Fruit fly (Drosophila melanogaster) whole organism, embryonic: ENCODE results near the gene ATPsynD.

Experiments used
- Atf6 ChIP-seq: fragments of 200-800 bp; sonication (Bioruptor generic); IDR thresholded peaks from 2 replicates; pipeline ENCODE4 v1.3.6; 2022; ENCODE audit warnings: missing biosample characterization, missing genetic modification characterization
- BtbVII ChIP-seq: fragments of 200-800 bp; sonication (Bioruptor generic); optimal IDR thresholded peaks from 3 replicates; lab custom pipeline; 2017; ENCODE audit warnings: missing biosample characterization, mild to moderate bottlenecking, missing genetic modification characterization
- CG10274 ChIP-seq: fragments of 200-800 bp; sonication (Bioruptor generic); optimal IDR thresholded peaks from 3 replicates; lab custom pipeline; 2017; ENCODE audit warnings: missing biosample characterization, mild to moderate bottlenecking, missing genetic modification characterization
- CG10654 ChIP-seq: fragments of 200-800 bp; sonication (Bioruptor generic); optimal IDR thresholded peaks from 2 replicates; lab custom pipeline; 2016; ENCODE audit warnings: missing biosample characterization, missing genetic modification characterization
- CG12104 ChIP-seq: fragments of 200-800 bp; sonication (Bioruptor generic); optimal IDR thresholded peaks from 3 replicates; lab custom pipeline; 2016; ENCODE audit warnings: missing biosample characterization, missing genetic modification characterization
- CG1233 ChIP-seq: fragments of 200-800 bp; sonication (Bioruptor generic); optimal IDR thresholded peaks from 4 replicates; lab custom pipeline; 2018; ENCODE audit warnings: missing biosample characterization, mild to moderate bottlenecking, missing genetic modification characterization
- CG12391 ChIP-seq: fragments of 200-800 bp; sonication (Bioruptor generic); optimal IDR thresholded peaks from 3 replicates; lab custom pipeline; 2018; ENCODE audit warnings: missing biosample characterization, mild to moderate bottlenecking, missing genetic modification characterization, moderate library complexity
- CG12659 ChIP-seq: fragments of 200-800 bp; sonication (Bioruptor generic); optimal IDR thresholded peaks from 3 replicates; lab custom pipeline; 2017; ENCODE audit warnings: mild to moderate bottlenecking, missing biosample characterization, missing genetic modification reagents, missing genetic modification characterization
- CG13894 ChIP-seq: fragments of 200-800 bp; sonication (Bioruptor generic); optimal IDR thresholded peaks from 3 replicates; lab custom pipeline; 2018; ENCODE audit warnings: missing biosample characterization, mild to moderate bottlenecking, missing genetic modification characterization, moderate library complexity
- CG14710 ChIP-seq: fragments of 200-800 bp; sonication (Bioruptor generic); optimal IDR thresholded peaks from 3 replicates; lab custom pipeline; 2019; ENCODE audit warnings: missing biosample characterization, mild to moderate bottlenecking, missing genetic modification characterization, moderate library complexity
- CG17612 ChIP-seq: fragments of 200-800 bp; sonication (Bioruptor generic); IDR thresholded peaks from 2 replicates; pipeline ENCODE4 v1.3.6; 2022; ENCODE audit warnings: missing biosample characterization, missing genetic modification characterization
- CG18764 ChIP-seq: fragments of 200-800 bp; sonication (Bioruptor generic); optimal IDR thresholded peaks from 3 replicates; lab custom pipeline; 2016; ENCODE audit warnings: missing biosample characterization, missing genetic modification characterization
- CG2678 ChIP-seq: fragments of 200-800 bp; sonication (Bioruptor generic); optimal IDR thresholded peaks from 3 replicates; lab custom pipeline; 2019; ENCODE audit warnings: missing biosample characterization, mild to moderate bottlenecking, missing genetic modification characterization, moderate library complexity
- CG33557 ChIP-seq: fragments of 200-800 bp; sonication (Bioruptor generic); optimal IDR thresholded peaks from 2 replicates; lab custom pipeline; 2019; ENCODE audit warnings: missing biosample characterization, mild to moderate bottlenecking, missing genetic modification characterization, moderate library complexity
- CG3726 ChIP-seq: fragments of 200-800 bp; sonication (Bioruptor generic); IDR thresholded peaks from 3 replicates; pipeline ENCODE4, ENCODE4 v1.3.6; 2022; ENCODE audit warnings: missing biosample characterization, missing genetic modification characterization
- CG3995 ChIP-seq: fragments of 200-800 bp; sonication (Bioruptor generic); optimal IDR thresholded peaks from 3 replicates; lab custom pipeline; 2016; ENCODE audit warnings: missing biosample characterization, missing genetic modification characterization
- CG6254 ChIP-seq: fragments of 200-800 bp; sonication (Bioruptor generic); optimal IDR thresholded peaks from 3 replicates; lab custom pipeline; 2017; ENCODE audit warnings: mild to moderate bottlenecking, missing biosample characterization, missing genetic modification reagents, missing genetic modification characterization
- CG7271 ChIP-seq: fragments of 200-800 bp; sonication (Bioruptor generic); optimal IDR thresholded peaks from 2 replicates; lab custom pipeline; 2018; ENCODE audit warnings: missing biosample characterization, mild to moderate bottlenecking, missing genetic modification characterization, moderate library complexity
- CG9797 ChIP-seq: fragments of 200-800 bp; sonication (Bioruptor generic); optimal IDR thresholded peaks from 3 replicates; lab custom pipeline; 2018; ENCODE audit warnings: missing biosample characterization, mild to moderate bottlenecking, missing genetic modification characterization
- CkIIα-i1 ChIP-seq: fragments of 200-800 bp; sonication (Bioruptor generic); IDR thresholded peaks from 2 replicates; pipeline ENCODE4 v1.3.6; 2022; ENCODE audit warnings: missing biosample characterization, missing genetic modification characterization
- Dip3 ChIP-seq: fragments of 200-800 bp; sonication (Bioruptor generic); optimal IDR thresholded peaks from 3 replicates; lab custom pipeline; 2016; ENCODE audit warnings: missing biosample characterization, missing genetic modification characterization
- Ets97D ChIP-seq: fragments of 200-800 bp; sonication (Bioruptor generic); optimal IDR thresholded peaks from 3 replicates; lab custom pipeline; 2016; ENCODE audit warnings: missing biosample characterization, missing genetic modification characterization
- HLH4C ChIP-seq: fragments of 200-800 bp; sonication (Bioruptor generic); IDR thresholded peaks from 3 replicates; pipeline ENCODE4 v1.3.6; 2022; ENCODE audit warnings: missing biosample characterization, missing genetic modification characterization; ENCODE audit not compliant: partially characterized antibody
- HLH54F ChIP-seq: fragments of 200-800 bp; sonication (Bioruptor generic); optimal IDR thresholded peaks from 3 replicates; lab custom pipeline; 2016; ENCODE audit warnings: missing biosample characterization, missing genetic modification characterization
- Hr3 ChIP-seq: fragments of 200-800 bp; sonication (Bioruptor generic); optimal IDR thresholded peaks from 3 replicates; lab custom pipeline; 2016; ENCODE audit warnings: missing biosample characterization, missing genetic modification characterization
- Hsf ChIP-seq: fragments of 200-800 bp; sonication (Bioruptor generic); optimal IDR thresholded peaks from 3 replicates; lab custom pipeline; 2016; ENCODE audit warnings: missing biosample characterization, missing genetic modification characterization
- Lpt ChIP-seq: fragments of >200 bp; optimal IDR thresholded peaks from 2 replicates; lab custom pipeline; 2018; ENCODE audit warnings: missing biosample characterization, missing genetic modification characterization
- Neu2 ChIP-seq: fragments of 200-800 bp; sonication (Bioruptor generic); optimal IDR thresholded peaks from 3 replicates; lab custom pipeline; 2016; ENCODE audit warnings: missing biosample characterization, missing genetic modification characterization, borderline replicate concordance
- Nf-YB ChIP-seq: fragments of 200-800 bp; sonication (Bioruptor generic); optimal IDR thresholded peaks from 3 replicates; lab custom pipeline; 2019; ENCODE audit warnings: missing biosample characterization, mild to moderate bottlenecking, missing genetic modification characterization, moderate library complexity
- Oli ChIP-seq: fragments of 200-800 bp; sonication (Bioruptor generic); optimal IDR thresholded peaks from 2 replicates; lab custom pipeline; 2018; ENCODE audit warnings: missing biosample characterization, mild to moderate bottlenecking, missing genetic modification characterization, moderate library complexity
- PHDP ChIP-seq: fragments of 200-800 bp; sonication (Bioruptor generic); optimal IDR thresholded peaks from 3 replicates; lab custom pipeline; 2018; ENCODE audit warnings: missing biosample characterization, mild to moderate bottlenecking, missing genetic modification characterization, moderate library complexity
- ac ChIP-seq: fragments of 200-800 bp; sonication (Bioruptor generic); optimal IDR thresholded peaks from 3 replicates; lab custom pipeline; 2017; ENCODE audit warnings: missing biosample characterization, mild to moderate bottlenecking, missing genetic modification characterization
- ap ChIP-seq: fragments of 200-800 bp; sonication (Bioruptor generic); IDR thresholded peaks from 2 replicates; pipeline ENCODE4 v1.3.6; 2022; ENCODE audit warnings: missing biosample characterization, missing genetic modification characterization
- ash1 ChIP-seq: fragments of 200-800 bp; sonication (Bioruptor generic); optimal IDR thresholded peaks from 2 replicates; lab custom pipeline; 2018; ENCODE audit warnings: missing biosample characterization, mild to moderate bottlenecking, missing genetic modification characterization
- bowl ChIP-seq: fragments of 200-800 bp; sonication (Bioruptor generic); IDR thresholded peaks from 2 replicates; pipeline ENCODE4 v1.3.6; 2022; ENCODE audit warnings: missing biosample characterization, missing genetic modification characterization
- bsh ChIP-seq, 2 experiments: fragments of 200-800 bp; sonication (Bioruptor generic); optimal IDR thresholded peaks; 2 replicates each; lab custom pipeline; 2017 to 2018; ENCODE audit warnings: mild to moderate bottlenecking in 2 of 2, missing biosample characterization in 2 of 2, missing genetic modification characterization in 2 of 2, moderate library complexity in 1 of 2
- ci ChIP-seq: fragments of 200-800 bp; sonication (Bioruptor generic); IDR thresholded peaks from 3 replicates; pipeline ENCODE4 v1.3.6; 2022; ENCODE audit warnings: missing biosample characterization, missing genetic modification characterization
- danr ChIP-seq: fragments of 200-800 bp; sonication (Bioruptor generic); IDR thresholded peaks from 2 replicates; pipeline ENCODE4 v1.3.6; 2022; ENCODE audit warnings: missing biosample characterization, missing genetic modification characterization
- ewg ChIP-seq: fragments of 200-800 bp; sonication (Bioruptor generic); optimal IDR thresholded peaks from 3 replicates; lab custom pipeline; 2017; ENCODE audit warnings: mild to moderate bottlenecking, missing biosample characterization, missing genetic modification reagents, missing genetic modification characterization
- jigr1 ChIP-seq: fragments of 200-800 bp; sonication (Bioruptor generic); IDR thresholded peaks from 3 replicates; pipeline ENCODE4 v1.3.6; 2022; ENCODE audit warnings: missing biosample characterization, missing genetic modification characterization
- knrl ChIP-seq: fragments of 200-800 bp; sonication (Bioruptor generic); IDR thresholded peaks from 3 replicates; pipeline ENCODE4 v1.3.6; 2022; ENCODE audit warnings: missing biosample characterization, missing genetic modification characterization; ENCODE audit not compliant: partially characterized antibody
- nmo ChIP-seq: fragments of 200-800 bp; sonication (Bioruptor generic); optimal IDR thresholded peaks from 2 replicates; lab custom pipeline; 2018; ENCODE audit warnings: missing biosample characterization, mild to moderate bottlenecking, missing genetic modification characterization, moderate library complexity
- onecut ChIP-seq: fragments of 200-800 bp; sonication (Bioruptor generic); IDR thresholded peaks from 2 replicates; pipeline ENCODE4 v1.3.6; 2022; ENCODE audit warnings: missing biosample characterization, missing genetic modification characterization
- org-1 ChIP-seq: fragments of 200-800 bp; sonication (Bioruptor generic); optimal IDR thresholded peaks from 2 replicates; lab custom pipeline; 2017; ENCODE audit warnings: missing biosample characterization, missing genetic modification characterization
- p53 ChIP-seq: fragments of 200-800 bp; sonication (Bioruptor generic); optimal IDR thresholded peaks from 2 replicates; lab custom pipeline; 2016; ENCODE audit warnings: missing biosample characterization, missing genetic modification characterization
- pros ChIP-seq: fragments of 200-800 bp; sonication (Bioruptor generic); optimal IDR thresholded peaks from 3 replicates; lab custom pipeline; 2019; ENCODE audit warnings: missing biosample characterization, mild to moderate bottlenecking, missing genetic modification characterization, moderate library complexity
- tin ChIP-seq: fragments of 200-800 bp; sonication (Bioruptor generic); optimal IDR thresholded peaks from 3 replicates; lab custom pipeline; 2016; ENCODE audit warnings: missing biosample characterization, missing genetic modification characterization
- tx ChIP-seq: fragments of 200-800 bp; sonication (Bioruptor generic); optimal IDR thresholded peaks from 2 replicates; lab custom pipeline; 2016; ENCODE audit warnings: missing biosample characterization, missing genetic modification characterization
- vvl ChIP-seq: fragments of 200-800 bp; sonication (Bioruptor generic); IDR thresholded peaks from 2 replicates; pipeline ENCODE4 v1.3.6; 2022; ENCODE audit warnings: missing biosample characterization, missing genetic modification characterization
- zen ChIP-seq: fragments of 200-800 bp; sonication (Bioruptor generic); optimal IDR thresholded peaks from 3 replicates; lab custom pipeline; 2018; ENCODE audit warnings: missing biosample characterization, mild to moderate bottlenecking, missing genetic modification characterization, moderate library complexity

The ATPsynD gene

dm6 chr3R:19093127-19093812, 1.5 kb upstream of the ATPsynD start (continued):
- TF ChIP-seq ash1 (GFP tag; lab: Kevin White, UChicago) = no peak
- TF ChIP-seq CG10654 = no peak
- TF ChIP-seq ewg (GFP tag; lab: Kevin White, UChicago) = peak; percentile 20
- TF ChIP-seq bsh (GFP tag; optimal IDR thresholded peaks at IDR 0.05; lab: Kevin White, UChicago) = no peak
- no peak for TF ChIP-seq CG3726 (GFP tag; lab: Robert Waterston, UW)
- TF ChIP-seq Hsf = peak; percentile 21
- TF ChIP-seq CG12659 = peak; percentile 34
- TF ChIP-seq CG13894 (tag; lab: Kevin White, UChicago) = no peak
- TF ChIP-seq CG12391 (tag; lab: Kevin White, UChicago) = peak; percentile 40
- no peak for TF ChIP-seq CG3995 (GFP tag; lab: Kevin White, UChicago)
- no peak for TF ChIP-seq jigr1
- TF ChIP-seq Nf-YB (GFP tag; lab: Kevin White, UChicago) = no peak
- no peak for TF ChIP-seq Oli (tag; lab: Kevin White, UChicago)
- TF ChIP-seq ci = peak; percentile 38; the same call in 1 of the 3 replicates
- no peak for TF ChIP-seq CG17612
- TF ChIP-seq org-1 (GFP tag; lab: Kevin White, UChicago) = peak; percentile 0
- TF ChIP-seq CG6254 = no peak
- TF ChIP-seq CG18764 (GFP tag; lab: Kevin White, UChicago) = peak; percentile 3
- TF ChIP-seq HLH54F (GFP tag; lab: Kevin White, UChicago) = peak; percentile 8
- peak; percentile 29 for TF ChIP-seq CG1233 (GFP tag; lab: Kevin White, UChicago)
- TF ChIP-seq ap = no peak
- TF ChIP-seq Dip3 (GFP tag; lab: Kevin White, UChicago) = no peak
- peak; percentile 30 for TF ChIP-seq PHDP (tag; lab: Kevin White, UChicago)
- TF ChIP-seq zen = no peak
- no peak for TF ChIP-seq knrl (GFP tag; lab: Robert Waterston, UW)
- TF ChIP-seq Ets97D (GFP tag; lab: Kevin White, UChicago) = no peak
- peak; percentile 7 for TF ChIP-seq CG14710 (tag; lab: Kevin White, UChicago)
- peak; percentile 36 for TF ChIP-seq CG12104 (GFP tag; lab: Kevin White, UChicago)
- TF ChIP-seq CG9797 (GFP tag; lab: Kevin White, UChicago) = no peak
- peak; percentile 64 for TF ChIP-seq vvl
- no peak for TF ChIP-seq Lpt (GFP tag; lab: Kevin White, UChicago)
- no peak for TF ChIP-seq pros (GFP tag; lab: Kevin White, UChicago)
- no peak for TF ChIP-seq CG33557 (GFP tag; lab: Kevin White, UChicago)
- no peak for TF ChIP-seq CG10274 (GFP tag; lab: Kevin White, UChicago)
- no peak for TF ChIP-seq HLH4C (GFP tag; lab: Robert Waterston, UW)
- no peak for TF ChIP-seq CG7271 (tag; lab: Kevin White, UChicago)
- TF ChIP-seq Hr3 = peak; percentile 19
- no peak for TF ChIP-seq Neu2 (GFP tag; lab: Kevin White, UChicago)
- peak; percentile 33 for TF ChIP-seq nmo (GFP tag; lab: Kevin White, UChicago)
- TF ChIP-seq onecut = no peak
- 0 out of 2 replicates have a peak, but pooled peaks have one; percentile 13 for TF ChIP-seq Atf6 (GFP tag; lab: Robert Waterston, UW)
- TF ChIP-seq BtbVII = peak; percentile 35
- TF ChIP-seq CG2678 (tag; lab: Kevin White, UChicago) = peak; percentile 48
- TF ChIP-seq CkIIα-i1 (GFP tag; lab: Robert Waterston, UW) = no peak
- no peak for TF ChIP-seq ac
- 0 out of 2 replicates have a peak, but pooled peaks have one; percentile 12 for TF ChIP-seq bowl (GFP tag; lab: Robert Waterston, UW)
- no peak for TF ChIP-seq tx
- peak; percentile 45 for TF ChIP-seq tin (GFP tag; lab: Kevin White, UChicago)
- TF ChIP-seq p53 (GFP tag; lab: Kevin White, UChicago) = no peak
- no peak for TF ChIP-seq danr (GFP tag; lab: Robert Waterston, UW)
